1 worm cellular context compared by ENCODE assay signal in the genomic region with DNA sequence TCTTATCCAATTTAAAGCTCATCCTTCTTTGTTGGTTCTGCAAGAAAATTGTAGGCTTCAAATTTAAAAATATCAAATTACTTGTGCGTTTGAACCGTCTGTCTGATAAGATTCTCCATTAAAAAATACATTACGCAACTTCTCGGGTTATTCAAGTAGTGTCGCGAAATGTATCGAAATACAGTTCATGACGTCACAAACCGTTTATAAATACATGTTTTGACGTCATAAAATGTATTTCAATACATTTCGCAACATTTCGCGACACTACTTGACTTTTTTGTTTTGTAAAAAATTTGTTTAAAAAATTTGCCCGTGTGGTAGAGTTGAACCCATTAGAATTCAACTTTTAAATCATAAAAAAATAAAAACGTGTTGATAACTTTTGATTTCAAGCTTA.
TF ChIP-seq lines count a peak whose summit lies in the region.

No protein-coding gene starts in this region.

TF ChIP-seq in whole organism, L4 larva, 104 proteins besides CTCF, POLR2A, EP300 and RAD21 (continued from another document):
- no peak for TF ChIP-seq vab-7 (GFP tag; IDR thresholded peaks at IDR 0.05; lab: Robert Waterston, UW)
- TF ChIP-seq nhr-28 (tag; optimal IDR thresholded peaks at IDR 0.05; lab: Kevin White, UChicago) = peak; percentile 34
- TF ChIP-seq snpc-4 (tag; optimal IDR thresholded peaks at IDR 0.05; lab: Kevin White, UChicago) = no peak
